Fruit fly (Drosophila melanogaster) whole organism: Measurements from ENCODE around the gene peg.

Experiments
- Dll ChIP-seq: fragments of >200 bp; optimal IDR thresholded peaks from 2 replicates; lab custom pipeline; 2017
- EcR ChIP-seq, 2 experiments: fragments of >200 bp; optimal IDR thresholded peaks; 2 replicates each; lab custom pipeline; 2017; ENCODE audit warnings: missing biosample characterization in 2 of 2, missing genetic modification characterization in 2 of 2, missing genetic modification reagents in 2 of 2
- psq ChIP-seq: fragments of >200 bp; optimal IDR thresholded peaks from 2 replicates; lab custom pipeline; 2017
- usp ChIP-seq: fragments of >200 bp; optimal IDR thresholded peaks from 2 replicates; lab custom pipeline; 2017; ENCODE audit warnings: missing biosample characterization, missing genetic modification characterization, mixed read lengths

DNA sequence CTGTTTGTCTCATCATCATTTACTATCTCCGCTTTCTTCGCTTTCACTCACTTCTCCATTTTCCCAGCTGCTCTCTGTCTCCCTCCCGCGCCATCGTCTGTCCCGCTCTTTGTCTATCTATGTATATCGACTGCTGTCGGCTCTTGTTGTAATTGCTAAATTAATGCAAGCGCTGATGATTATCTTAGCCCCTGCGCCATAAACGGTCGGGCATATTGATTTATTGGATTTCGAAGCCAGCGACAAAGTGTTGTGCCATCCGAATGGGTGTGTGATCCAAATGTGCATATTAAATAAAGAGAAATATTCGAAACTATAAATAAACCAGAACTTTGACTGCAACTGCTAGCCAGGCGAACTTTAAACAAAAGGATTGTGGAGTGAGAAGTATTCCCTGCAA is 33.6 kb downstream of the peg start:
- TF ChIP-seq Dll (lab: Kevin White, UChicago) (no peak), EcR (GFP tag; optimal IDR thresholded peaks at IDR 0.05; lab: Kevin White, UChicago) (no peak), usp (GFP tag; lab: Kevin White, UChicago) (no peak), psq (lab: Kevin White, UChicago) (no peak)
